Worm (Caenorhabditis elegans): ENCODE results near the gene srw-43.
"Not testable (repeated sequence)": the region's sequence is repeated elsewhere in the genome, so short reads cannot be mapped to it uniquely, and the experiment has no call there.

DNA sequence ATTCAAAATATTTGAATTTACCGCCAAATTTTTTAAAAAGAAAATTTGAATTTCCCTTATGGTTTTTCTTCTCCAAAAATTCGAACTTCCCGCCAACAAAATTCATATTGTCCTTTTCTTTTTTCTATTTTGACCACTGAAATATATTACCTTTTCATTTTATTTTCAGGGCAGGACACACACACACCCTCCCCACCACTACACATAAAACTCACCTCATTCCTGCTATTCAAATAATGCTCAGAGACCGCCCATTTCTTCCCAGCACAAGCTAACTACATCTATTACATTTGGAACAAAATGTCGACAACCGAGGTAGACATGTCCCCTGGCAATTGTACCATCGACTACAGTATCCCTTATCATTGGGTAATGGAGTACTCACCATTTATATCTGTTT is 31.6 kb upstream of the srw-43 start, which contains the start of gene W06G6.15:
- TF ChIP-seq sdz-12 (GFP tag; optimal IDR thresholded peaks at IDR 0.05); nhr-77 (tag; optimal IDR thresholded peaks at IDR 0.05); lin-29 (GFP tag; IDR thresholded peaks at IDR 0.05); Y5F2A.4 (GFP tag; optimal IDR thresholded peaks at IDR 0.05); zip-2 (tag; optimal IDR thresholded peaks at IDR 0.05); lin-13 (GFP tag; optimal IDR thresholded peaks at IDR 0.05); aha-1 (tag): not testable (repeated sequence)
